Fruit fly (Drosophila melanogaster) whole organism, embryonic: ENCODE measurements around the gene GNBP3.

Source experiments
- Atf3 ChIP-seq: fragments of 200-800 bp; sonication (Bioruptor generic); optimal IDR thresholded peaks from 3 replicates; lab custom pipeline; 2016; ENCODE audit warnings: missing biosample characterization, missing genetic modification characterization
- BEAF-32 ChIP-seq: fragments of 200-800 bp; sonication (Bioruptor generic); optimal IDR thresholded peaks from 3 replicates; lab custom pipeline; 2017; ENCODE audit warnings: missing biosample characterization, missing genetic modification characterization, mild to moderate bottlenecking, moderate library complexity, missing genetic modification reagents
- CG1024 ChIP-seq: fragments of 200-800 bp; sonication (Bioruptor generic); IDR thresholded peaks from 2 replicates; pipeline ENCODE4 v1.3.6; 2022; ENCODE audit warnings: missing biosample characterization, missing genetic modification characterization
- CG10543 ChIP-seq: fragments of 200-800 bp; sonication (Bioruptor generic); optimal IDR thresholded peaks from 3 replicates; lab custom pipeline; 2017; ENCODE audit warnings: missing biosample characterization, mild to moderate bottlenecking, missing genetic modification characterization, moderate library complexity
- CG10565 ChIP-seq: fragments of 200-800 bp; sonication (Bioruptor generic); optimal IDR thresholded peaks from 3 replicates; lab custom pipeline; 2016; ENCODE audit warnings: missing biosample characterization, mild to moderate bottlenecking, missing genetic modification characterization
- CG11560 ChIP-seq: fragments of 200-800 bp; sonication (Bioruptor generic); IDR thresholded peaks from 3 replicates; pipeline ENCODE4 v1.3.6; 2022; ENCODE audit warnings: missing biosample characterization, missing genetic modification characterization
- CG11696 ChIP-seq: fragments of 200-800 bp; sonication (Bioruptor generic); IDR thresholded peaks from 2 replicates; pipeline ENCODE4 v1.3.6; 2022; ENCODE audit warnings: missing biosample characterization, missing genetic modification characterization
- CG11723 ChIP-seq: fragments of 200-800 bp; sonication (Bioruptor generic); optimal IDR thresholded peaks from 2 replicates; lab custom pipeline; 2017; ENCODE audit warnings: missing biosample characterization, mild to moderate bottlenecking, missing genetic modification characterization
- CG12071 ChIP-seq: fragments of 200-800 bp; sonication (Bioruptor generic); optimal IDR thresholded peaks from 3 replicates; lab custom pipeline; 2018; ENCODE audit warnings: missing biosample characterization, mild to moderate bottlenecking, missing genetic modification characterization
- CG12155 ChIP-seq: fragments of 200-800 bp; sonication (Bioruptor generic); optimal IDR thresholded peaks from 3 replicates; lab custom pipeline; 2016; ENCODE audit warnings: missing biosample characterization, missing genetic modification characterization
- CG12236 ChIP-seq: fragments of 200-800 bp; sonication (Bioruptor generic); optimal IDR thresholded peaks from 2 replicates; lab custom pipeline; 2016; ENCODE audit warnings: missing biosample characterization, missing genetic modification characterization
- CG12391 ChIP-seq: fragments of 200-800 bp; sonication (Bioruptor generic); optimal IDR thresholded peaks from 3 replicates; lab custom pipeline; 2018; ENCODE audit warnings: missing biosample characterization, mild to moderate bottlenecking, missing genetic modification characterization, moderate library complexity
- CG13287 ChIP-seq: fragments of 200-800 bp; sonication (Bioruptor generic); IDR thresholded peaks from 2 replicates; pipeline ENCODE4 v1.3.6; 2022; ENCODE audit warnings: missing biosample characterization, missing genetic modification characterization; ENCODE audit not compliant: partially characterized antibody
- CG14050 ChIP-seq: fragments of 200-800 bp; sonication (Bioruptor generic); IDR thresholded peaks from 3 replicates; pipeline ENCODE4 v1.3.6; 2022; ENCODE audit warnings: missing biosample characterization, missing genetic modification characterization
- CG15269 ChIP-seq: fragments of 200-800 bp; sonication (Bioruptor generic); optimal IDR thresholded peaks from 2 replicates; lab custom pipeline; 2018; ENCODE audit warnings: missing biosample characterization, mild to moderate bottlenecking, missing genetic modification characterization, moderate library complexity
- CG17612 ChIP-seq: fragments of 200-800 bp; sonication (Bioruptor generic); IDR thresholded peaks from 2 replicates; pipeline ENCODE4 v1.3.6; 2022; ENCODE audit warnings: missing biosample characterization, missing genetic modification characterization
- CG17829 ChIP-seq: fragments of 200-800 bp; optimal IDR thresholded peaks from 2 replicates; lab custom pipeline; 2019; ENCODE audit warnings: missing biosample characterization, mild to moderate bottlenecking, missing genetic modification characterization, moderate library complexity
- CG18262 ChIP-seq: fragments of 200-800 bp; optimal IDR thresholded peaks from 3 replicates; lab custom pipeline; 2019; ENCODE audit warnings: missing biosample characterization, mild to moderate bottlenecking, missing genetic modification characterization, moderate library complexity
- CG2120 ChIP-seq: fragments of 200-800 bp; sonication (Bioruptor generic); optimal IDR thresholded peaks from 3 replicates; lab custom pipeline; 2016; ENCODE audit warnings: missing biosample characterization, missing genetic modification characterization
- CG2889 ChIP-seq: fragments of 200-800 bp; sonication (Bioruptor generic); IDR thresholded peaks from 3 replicates; pipeline ENCODE4 v1.3.6; 2022; ENCODE audit warnings: missing biosample characterization, missing genetic modification characterization
- CG34224 ChIP-seq: fragments of 200-800 bp; sonication (Bioruptor generic); IDR thresholded peaks from 3 replicates; pipeline ENCODE4 v1.3.6; 2022; ENCODE audit warnings: missing biosample characterization, missing genetic modification characterization; ENCODE audit not compliant: partially characterized antibody
- CG3847 ChIP-seq: fragments of 200-800 bp; sonication (Bioruptor generic); IDR thresholded peaks from 2 replicates; pipeline ENCODE4 v1.3.6; 2022; ENCODE audit warnings: missing biosample characterization, missing genetic modification characterization
- CG4707 ChIP-seq: fragments of 200-800 bp; sonication (Bioruptor generic); optimal IDR thresholded peaks from 2 replicates; lab custom pipeline; 2018; ENCODE audit warnings: missing biosample characterization, mild to moderate bottlenecking, missing genetic modification characterization, moderate library complexity
- CG5180 ChIP-seq: fragments of 200-800 bp; sonication (Bioruptor generic); optimal IDR thresholded peaks from 3 replicates; lab custom pipeline; 2017; ENCODE audit warnings: missing biosample characterization, missing genetic modification characterization, mild to moderate bottlenecking, moderate library complexity, missing genetic modification reagents
- CG6813 ChIP-seq: fragments of 200-800 bp; sonication (Bioruptor generic); optimal IDR thresholded peaks from 2 replicates; lab custom pipeline; 2017; ENCODE audit warnings: missing biosample characterization, missing genetic modification characterization, mild to moderate bottlenecking, moderate library complexity, missing genetic modification reagents
- CG7745 ChIP-seq: fragments of 200-800 bp; sonication (Bioruptor generic); optimal IDR thresholded peaks from 2 replicates; lab custom pipeline; 2018; ENCODE audit warnings: missing biosample characterization, mild to moderate bottlenecking, missing genetic modification characterization, moderate library complexity
- CG8359 ChIP-seq: fragments of 200-800 bp; sonication (Bioruptor generic); optimal IDR thresholded peaks from 2 replicates; lab custom pipeline; 2017; ENCODE audit warnings: missing biosample characterization, mild to moderate bottlenecking, missing genetic modification characterization, borderline replicate concordance
- CG8765 ChIP-seq: fragments of 200-800 bp; sonication (Bioruptor generic); IDR thresholded peaks from 2 replicates; pipeline ENCODE4 v1.3.6; 2022; ENCODE audit warnings: missing biosample characterization, missing genetic modification characterization
- CrebB ChIP-seq: fragments of 200-800 bp; sonication (Bioruptor generic); optimal IDR thresholded peaks from 3 replicates; lab custom pipeline; 2018; ENCODE audit warnings: missing biosample characterization, mild to moderate bottlenecking, missing genetic modification characterization
- Ets97D ChIP-seq: fragments of 200-800 bp; sonication (Bioruptor generic); optimal IDR thresholded peaks from 3 replicates; lab custom pipeline; 2016; ENCODE audit warnings: missing biosample characterization, missing genetic modification characterization
- Gsc ChIP-seq: fragments of 200-800 bp; sonication (Bioruptor generic); IDR thresholded peaks from 2 replicates; pipeline ENCODE4 v1.3.6; 2022; ENCODE audit warnings: missing biosample characterization, missing genetic modification characterization
- Nf-YA ChIP-seq: fragments of 200-800 bp; sonication (Bioruptor generic); IDR thresholded peaks from 2 replicates; pipeline ENCODE4 v1.3.6; 2022; ENCODE audit warnings: missing biosample characterization, missing genetic modification characterization
- Usf ChIP-seq: fragments of 200-800 bp; sonication (Bioruptor generic); optimal IDR thresholded peaks from 2 replicates; lab custom pipeline; 2017; ENCODE audit warnings: missing genotype, missing biosample characterization, missing genetic modification characterization
- abd-A ChIP-seq: fragments of 200-800 bp; sonication (Bioruptor generic); optimal IDR thresholded peaks from 3 replicates; lab custom pipeline; 2019; ENCODE audit warnings: missing biosample characterization, mild to moderate bottlenecking, missing genetic modification characterization, moderate library complexity
- bbx ChIP-seq: fragments of 200-800 bp; sonication (Bioruptor generic); IDR thresholded peaks from 2 replicates; pipeline ENCODE4 v1.3.6; 2022; ENCODE audit warnings: missing biosample characterization, missing genetic modification characterization; ENCODE audit not compliant: partially characterized antibody
- br ChIP-seq: fragments of >200 bp; optimal IDR thresholded peaks from 2 replicates; lab custom pipeline; 2017
- chn ChIP-seq: fragments of 200-800 bp; sonication (Bioruptor generic); optimal IDR thresholded peaks from 2 replicates; lab custom pipeline; 2016; ENCODE audit warnings: missing biosample characterization, missing genetic modification characterization
- grn ChIP-seq: fragments of 200-800 bp; sonication (Bioruptor generic); optimal IDR thresholded peaks from 3 replicates; lab custom pipeline; 2017; ENCODE audit warnings: missing biosample characterization, missing genetic modification characterization
- gsb ChIP-seq: fragments of 200-800 bp; sonication (Bioruptor generic); IDR thresholded peaks from 2 replicates; pipeline ENCODE4 v1.3.6; 2022; ENCODE audit warnings: missing biosample characterization, missing genetic modification characterization
- hb ChIP-seq: fragments of 200-800 bp; sonication (Bioruptor generic); IDR thresholded peaks from 3 replicates; pipeline ENCODE4 v1.3.6; 2022; ENCODE audit warnings: missing biosample characterization, missing genetic modification characterization; ENCODE audit not compliant: partially characterized antibody
- lilli ChIP-seq: fragments of 200-800 bp; sonication (Bioruptor generic); optimal IDR thresholded peaks from 3 replicates; lab custom pipeline; 2016; ENCODE audit warnings: missing biosample characterization, missing genetic modification characterization
- mld ChIP-seq: fragments of 200-800 bp; sonication (Bioruptor generic); IDR thresholded peaks from 3 replicates; pipeline ENCODE4 v1.3.6; 2022; ENCODE audit warnings: missing biosample characterization, missing genetic modification characterization; ENCODE audit not compliant: partially characterized antibody
- nmo ChIP-seq: fragments of 200-800 bp; sonication (Bioruptor generic); optimal IDR thresholded peaks from 2 replicates; lab custom pipeline; 2018; ENCODE audit warnings: missing biosample characterization, mild to moderate bottlenecking, missing genetic modification characterization, moderate library complexity
- pum ChIP-seq: fragments of 200-800 bp; sonication (Bioruptor generic); optimal IDR thresholded peaks from 2 replicates; lab custom pipeline; 2016; ENCODE audit warnings: missing biosample characterization, missing genetic modification characterization
- ro ChIP-seq: fragments of 200-800 bp; sonication (Bioruptor generic); IDR thresholded peaks from 2 replicates; pipeline ENCODE4 v1.3.6; 2022; ENCODE audit warnings: missing biosample characterization, missing genetic modification characterization
- run ChIP-seq: fragments of 200-800 bp; sonication (Bioruptor generic); optimal IDR thresholded peaks from 3 replicates; lab custom pipeline; 2018; ENCODE audit warnings: missing biosample characterization, mild to moderate bottlenecking, missing genetic modification characterization
- sima ChIP-seq: fragments of 200-800 bp; sonication (Bioruptor generic); optimal IDR thresholded peaks from 2 replicates; lab custom pipeline; 2016; ENCODE audit warnings: missing biosample characterization, missing genetic modification characterization
- tup ChIP-seq: fragments of 200-800 bp; sonication (Bioruptor generic); optimal IDR thresholded peaks from 2 replicates; lab custom pipeline; 2016; ENCODE audit warnings: missing biosample characterization, mild to moderate bottlenecking, missing genetic modification characterization, moderate library complexity

The GNBP3 gene

dm6 chr3L:8974478-8975477, 20.0 kb downstream of the GNBP3 start, which contains the start of the genes pix and Srp68 (continued):
- TF ChIP-seq ro (no peak), grn (GFP tag; lab: Kevin White, UChicago) (no peak), nmo (peak; percentile 87), BEAF-32 (GFP tag; lab: Kevin White, UChicago) (peak; percentile 97), CG18262 (tag; lab: Kevin White, UChicago) (peak; percentile 79), CG11696 (GFP tag; lab: Robert Waterston, UW) (no peak), Usf (GFP tag; lab: Kevin White, UChicago) (peak; percentile 44), chn (GFP tag; lab: Kevin White, UChicago) (peak; percentile 59), abd-A (tag; lab: Kevin White, UChicago) (no peak), CG15269 (tag; lab: Kevin White, UChicago) (no peak), bbx (GFP tag; lab: Robert Waterston, UW) (no peak), CG13287 (GFP tag; lab: Robert Waterston, UW) (peak; percentile 85), CG7745 (tag; lab: Kevin White, UChicago) (no peak), CG8359 (GFP tag; lab: Kevin White, UChicago) (no peak), mld (GFP tag; lab: Robert Waterston, UW) (peak; percentile 54; the same call in 1 of the 3 replicates), CG10543 (GFP tag; lab: Kevin White, UChicago) (peak; percentile 81), CG2889 (no peak), Ets97D (peak; percentile 41), CG6813 (GFP tag; lab: Kevin White, UChicago) (no peak), CG17829 (tag; lab: Kevin White, UChicago) (peak; percentile 76), CG12236 (GFP tag; lab: Kevin White, UChicago) (no peak), CG10565 (GFP tag; lab: Kevin White, UChicago) (no peak), CG5180 (GFP tag; lab: Kevin White, UChicago) (no peak), CG11723 (no peak), CG2120 (peak; percentile 76), CG12071 (GFP tag; lab: Kevin White, UChicago) (no peak), Atf3 (no peak), lilli (GFP tag; lab: Kevin White, UChicago) (peak; percentile 75), CG17612 (no peak), CG1024 (GFP tag; lab: Robert Waterston, UW) (no peak), br (lab: Kevin White, UChicago) (no peak), CG4707 (GFP tag; lab: Kevin White, UChicago) (no peak), CG8765 (GFP tag; lab: Robert Waterston, UW) (no peak), CrebB (no peak), CG12155 (peak; percentile 74), Gsc (no peak), CG34224 (GFP tag; lab: Robert Waterston, UW) (peak; percentile 80), Nf-YA (GFP tag; lab: Robert Waterston, UW) (no peak), run (tag; lab: Kevin White, UChicago) (no peak), sima (GFP tag; lab: Kevin White, UChicago) (no peak), hb (GFP tag; lab: Robert Waterston, UW) (peak; percentile 65), CG11560 (tag; lab: Robert Waterston, UW) (no peak), CG12391 (tag; lab: Kevin White, UChicago) (peak; percentile 83), tup (GFP tag; lab: Kevin White, UChicago) (no peak), gsb (GFP tag; lab: Robert Waterston, UW) (no peak), CG14050 (GFP tag; lab: Robert Waterston, UW) (no peak), pum (GFP tag; lab: Kevin White, UChicago) (peak; percentile 9), CG3847 (GFP tag; lab: Robert Waterston, UW) (peak; percentile 77)
